Fruit fly (Drosophila melanogaster): ENCODE results near the gene CG31191.

The CG31191 gene

dm6 chr3R:20949175-20949748 is 3.9 kb upstream of the CG31191 start:
- TF ChIP-seq pan (optimal IDR thresholded peaks at IDR 0.05) (no peak), EcR (GFP tag; optimal IDR thresholded peaks at IDR 0.05) (no peak), psq (optimal IDR thresholded peaks at IDR 0.05) (no peak), Dll (optimal IDR thresholded peaks at IDR 0.05) (no peak), usp (GFP tag; optimal IDR thresholded peaks at IDR 0.05) (no peak), CG8478 (optimal IDR thresholded peaks at IDR 0.05) (no peak)

dm6 chr3R:20948448-20949174 is 3.3 kb upstream of the CG31191 start, which contains the start of gene Atpalpha:
TSS of gene Atpalpha (plus strand) at chr3R:20948714.
- TF ChIP-seq usp (GFP tag; optimal IDR thresholded peaks at IDR 0.05) (no peak), EcR (GFP tag; optimal IDR thresholded peaks at IDR 0.05) (no peak), pan (optimal IDR thresholded peaks at IDR 0.05) (no peak), CG8478 (optimal IDR thresholded peaks at IDR 0.05) (no peak), Dll (optimal IDR thresholded peaks at IDR 0.05) (no peak), psq (optimal IDR thresholded peaks at IDR 0.05) (no peak)

- TF ChIP-seq EcR (GFP tag; optimal IDR thresholded peaks at IDR 0.05) (no peak), pan (optimal IDR thresholded peaks at IDR 0.05) (no peak), psq (optimal IDR thresholded peaks at IDR 0.05) (no peak), usp (GFP tag; optimal IDR thresholded peaks at IDR 0.05) (no peak), CG8478 (optimal IDR thresholded peaks at IDR 0.05) (no peak), Dll (optimal IDR thresholded peaks at IDR 0.05) (no peak)
These were observed 2.7 kb upstream of the CG31191 start for dm6 chr3R:20947991-20948407.

dm6 chr3R:20946774-20947173 is 1.4 kb upstream of the CG31191 start:
- TF ChIP-seq psq (optimal IDR thresholded peaks at IDR 0.05) = no peak
- TF ChIP-seq pan (optimal IDR thresholded peaks at IDR 0.05) = no peak
- no peak for TF ChIP-seq Dll (optimal IDR thresholded peaks at IDR 0.05)
- TF ChIP-seq CG8478 (optimal IDR thresholded peaks at IDR 0.05) = no peak
- TF ChIP-seq EcR (GFP tag; optimal IDR thresholded peaks at IDR 0.05) = no peak

- TF ChIP-seq CG8478 (optimal IDR thresholded peaks at IDR 0.05) = no peak
- no peak for TF ChIP-seq usp (GFP tag; optimal IDR thresholded peaks at IDR 0.05)
- no peak for TF ChIP-seq Dll (optimal IDR thresholded peaks at IDR 0.05)
- TF ChIP-seq psq (optimal IDR thresholded peaks at IDR 0.05) = no peak
- TF ChIP-seq pan (optimal IDR thresholded peaks at IDR 0.05) = no peak
- TF ChIP-seq EcR (GFP tag; optimal IDR thresholded peaks at IDR 0.05) = no peak
These were observed 29.5 kb downstream of the CG31191 start for dm6 chr3R:20915828-20916227.

- TF ChIP-seq usp (GFP tag; optimal IDR thresholded peaks at IDR 0.05) = no peak
- no peak for TF ChIP-seq Dll (optimal IDR thresholded peaks at IDR 0.05)
- TF ChIP-seq EcR (GFP tag; optimal IDR thresholded peaks at IDR 0.05) = no peak
- no peak for TF ChIP-seq CG8478 (optimal IDR thresholded peaks at IDR 0.05)
- no peak for TF ChIP-seq psq (optimal IDR thresholded peaks at IDR 0.05)
- no peak for TF ChIP-seq pan (optimal IDR thresholded peaks at IDR 0.05)
These were observed 31.2 kb downstream of the CG31191 start, which contains the start of gene hdly for dm6 chr3R:20914103-20914502. TSS of gene hdly (plus strand) at chr3R:20914296.

- TF ChIP-seq pan (optimal IDR thresholded peaks at IDR 0.05) = no peak
- TF ChIP-seq psq (optimal IDR thresholded peaks at IDR 0.05) = no peak
- no peak for TF ChIP-seq CG8478 (optimal IDR thresholded peaks at IDR 0.05)
- no peak for TF ChIP-seq Dll (optimal IDR thresholded peaks at IDR 0.05)
- no peak for TF ChIP-seq usp (GFP tag; optimal IDR thresholded peaks at IDR 0.05)
- TF ChIP-seq EcR (GFP tag; optimal IDR thresholded peaks at IDR 0.05) = no peak
These were observed 32.6 kb downstream of the CG31191 start for dm6 chr3R:20912725-20913124.

dm6 chr3R:20908641-20909040 is 36.7 kb downstream of the CG31191 start:
- no peak for TF ChIP-seq pan (optimal IDR thresholded peaks at IDR 0.05)
- no peak for TF ChIP-seq usp (GFP tag; optimal IDR thresholded peaks at IDR 0.05)
- TF ChIP-seq Dll (optimal IDR thresholded peaks at IDR 0.05) = no peak
- no peak for TF ChIP-seq CG8478 (optimal IDR thresholded peaks at IDR 0.05)
- no peak for TF ChIP-seq psq (optimal IDR thresholded peaks at IDR 0.05)
- TF ChIP-seq EcR (GFP tag; optimal IDR thresholded peaks at IDR 0.05) = no peak

dm6 chr3R:20905418-20905817 is 39.9 kb downstream of the CG31191 start, which contains the start of gene TotX:
TSS of gene TotX (minus strand) at chr3R:20905518.
- TF ChIP-seq psq (optimal IDR thresholded peaks at IDR 0.05) = no peak
- no peak for TF ChIP-seq pan (optimal IDR thresholded peaks at IDR 0.05)
- TF ChIP-seq Dll (optimal IDR thresholded peaks at IDR 0.05) = no peak
- TF ChIP-seq EcR (GFP tag; optimal IDR thresholded peaks at IDR 0.05) = no peak

dm6 chr3R:20901656-20902055 is 43.7 kb downstream of the CG31191 start, which contains the start of gene Grik:
TSS of gene Grik (plus strand) at chr3R:20901956.
- TF ChIP-seq CG8478 (optimal IDR thresholded peaks at IDR 0.05) (no peak), psq (optimal IDR thresholded peaks at IDR 0.05) (no peak), pan (optimal IDR thresholded peaks at IDR 0.05) (no peak), EcR (GFP tag; optimal IDR thresholded peaks at IDR 0.05) (no peak), usp (GFP tag; optimal IDR thresholded peaks at IDR 0.05) (no peak), Dll (optimal IDR thresholded peaks at IDR 0.05) (no peak)

- TF ChIP-seq usp (GFP tag; optimal IDR thresholded peaks at IDR 0.05) = no peak
- no peak for TF ChIP-seq pan (optimal IDR thresholded peaks at IDR 0.05)
- TF ChIP-seq CG8478 (optimal IDR thresholded peaks at IDR 0.05) = no peak
- no peak for TF ChIP-seq psq (optimal IDR thresholded peaks at IDR 0.05)
- no peak for TF ChIP-seq EcR (GFP tag; optimal IDR thresholded peaks at IDR 0.05)
- TF ChIP-seq Dll (optimal IDR thresholded peaks at IDR 0.05) = no peak
These were observed 48.2 kb downstream of the CG31191 start, which contains the start of gene Ktl for dm6 chr3R:20897128-20897527. TSS of gene Ktl (minus strand) at chr3R:20897320.

- TF ChIP-seq psq (optimal IDR thresholded peaks at IDR 0.05) (no peak), EcR (GFP tag; optimal IDR thresholded peaks at IDR 0.05) (no peak), CG8478 (optimal IDR thresholded peaks at IDR 0.05) (no peak), pan (optimal IDR thresholded peaks at IDR 0.05) (no peak), usp (GFP tag; optimal IDR thresholded peaks at IDR 0.05) (no peak)
These were observed 53.8 kb downstream of the CG31191 start for dm6 chr3R:20891495-20891894.

Measured in whole organism.